Fruit fly (Drosophila melanogaster): ENCODE results near the gene CG11357.

- TF ChIP-seq ovo (GFP tag; optimal IDR thresholded peaks at IDR 0.05) (no peak), tj (GFP tag; optimal IDR thresholded peaks at IDR 0.05) (no peak), CG5204 (GFP tag; optimal IDR thresholded peaks at IDR 0.05) (no peak), CG11617 (GFP tag; optimal IDR thresholded peaks at IDR 0.05) (no peak), cnc (optimal IDR thresholded peaks at IDR 0.05) (no peak), cic (GFP tag; optimal IDR thresholded peaks at IDR 0.05) (no peak), Hr96 (GFP tag; optimal IDR thresholded peaks at IDR 0.05) (no peak), CG7101 (tag; optimal IDR thresholded peaks at IDR 0.05) (no peak)
These were observed 6.5 kb downstream of the CG11357 start for dm6 chr3L:4548380-4548779.

All from whole organism, adult.